Worm (Caenorhabditis elegans) whole organism, young adult: ENCODE data around the gene cng-3.

Experiments
- F57C9.4 ChIP-seq: sonication (generic microtip); optimal IDR thresholded peaks from 2 replicates; lab custom pipeline; 2017; ENCODE audit warnings: mild to moderate bottlenecking, missing genetic modification characterization, missing compliant biosample characterization
- T26A5.8 ChIP-seq: sonication (generic microtip); optimal IDR thresholded peaks from 2 replicates; lab custom pipeline; 2016; ENCODE audit warnings: missing genetic modification characterization, missing compliant biosample characterization
- akir-1 ChIP-seq: fragments of 200-800 bp; sonication (Bioruptor generic); optimal IDR thresholded peaks from 2 replicates; lab custom pipeline; 2018; ENCODE audit warnings: mild to moderate bottlenecking, missing genetic modification characterization, moderate library complexity, missing compliant biosample characterization
- ama-1 ChIP-seq, 3 experiments: fragments of 150-350 bp in 1 of 3; sonication (generic microtip) in 2 of 3; optimal IDR thresholded peaks; 2 replicates each; lab custom pipeline; 2014 to 2018; ENCODE audit warnings: missing biosample characterization in 2 of 3, missing genetic modification characterization in 2 of 3, missing genetic modification reagents in 2 of 3
- aptf-3 ChIP-seq: fragments of 200-800 bp; sonication (Bioruptor generic); IDR thresholded peaks from 2 replicates; pipeline ENCODE4 v1.3.6; 2022; ENCODE audit warnings: missing genetic modification characterization, missing compliant biosample characterization
- attf-6 ChIP-seq: fragments of 200-800 bp; sonication (Bioruptor generic); IDR thresholded peaks from 2 replicates; pipeline ENCODE4 v1.3.6; 2022; ENCODE audit warnings: missing genetic modification reagents, missing genetic modification characterization, missing compliant biosample characterization
- bed-2 ChIP-seq: fragments of 200-800 bp; sonication (Bioruptor generic); IDR thresholded peaks from 2 replicates; pipeline ENCODE4 v1.3.6; 2022; ENCODE audit warnings: missing genetic modification reagents, missing genetic modification characterization, missing compliant biosample characterization
- let-607 ChIP-seq, 2 experiments: fragments of 200-800 bp in 1 of 2; sonication (Bioruptor generic) in 1 of 2; sonication (generic microtip) in 1 of 2; optimal IDR thresholded peaks; 2 replicates each; lab custom pipeline; 2016 to 2018; ENCODE audit warnings: mild to moderate bottlenecking in 2 of 2, missing compliant biosample characterization in 2 of 2, missing genetic modification characterization in 2 of 2, moderate library complexity in 2 of 2, missing genotype in 1 of 2
- madf-8 ChIP-seq: fragments of 200-800 bp; sonication (Bioruptor generic); conservative IDR thresholded peaks from 2 replicates; pipeline ENCODE4 v1.3.6; 2022; ENCODE audit warnings: missing genetic modification reagents, missing genetic modification characterization, missing compliant biosample characterization
- snpc-1.1 ChIP-seq: sonication (generic microtip); optimal IDR thresholded peaks from 2 replicates; lab custom pipeline; 2017; ENCODE audit warnings: missing genetic modification characterization, mild to moderate bottlenecking, missing compliant biosample characterization, antibody characterized with exemption, moderate library complexity, missing genotype, missing genetic modification reagents; ENCODE audit not compliant: insufficient read depth
- snpc-4 ChIP-seq, 5 experiments: fragments of 150-350 bp in 1 of 5; sonication (generic microtip) in 4 of 5; optimal IDR thresholded peaks; 2 replicates each; lab custom pipeline; 2014 to 2018; ENCODE audit warnings: missing genetic modification characterization in 5 of 5, missing biosample characterization in 3 of 5, antibody characterized with exemption in 2 of 5, mild to moderate bottlenecking in 2 of 5, missing compliant biosample characterization in 2 of 5, missing genotype in 2 of 5, moderate library complexity in 2 of 5, missing genetic modification reagents in 1 of 5
- somi-1 ChIP-seq: fragments of 200-800 bp; sonication (Bioruptor generic); optimal IDR thresholded peaks from 2 replicates; lab custom pipeline; 2018; ENCODE audit warnings: mild to moderate bottlenecking, missing genetic modification characterization, missing compliant biosample characterization
- unc-62 ChIP-seq: fragments of 150-350 bp; optimal IDR thresholded peaks from 2 replicates; lab custom pipeline; 2014; ENCODE audit warnings: missing biosample characterization, missing genetic modification reagents, missing genetic modification characterization
- ztf-6 ChIP-seq: fragments of 200-800 bp; sonication (Bioruptor generic); IDR thresholded peaks from 2 replicates; pipeline ENCODE4 v1.3.6; 2022; ENCODE audit warnings: missing genetic modification reagents, missing genetic modification characterization, missing compliant biosample characterization

DNA sequence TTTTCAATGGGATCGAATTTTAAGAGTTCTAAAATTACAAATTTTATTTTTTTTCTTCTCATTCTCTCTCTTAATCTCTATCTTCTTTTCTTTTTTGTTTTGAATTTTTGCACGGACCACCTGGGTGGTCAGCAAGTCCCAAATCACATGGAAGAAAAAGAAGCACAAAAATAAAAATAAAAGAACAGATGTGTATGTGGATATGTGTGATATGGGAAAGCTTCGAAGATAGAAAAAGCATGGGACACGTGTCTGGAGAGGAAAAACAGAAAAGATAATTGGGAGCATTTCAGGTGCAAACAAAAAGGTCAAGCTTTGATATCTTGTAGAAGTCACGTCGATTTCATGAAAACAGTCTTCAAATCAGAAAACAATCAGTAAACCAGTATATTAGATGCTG lies 33.6 kb downstream of the cng-3 start, which contains the start of gene hsp-12.6:
- TF ChIP-seq let-607 (tag; optimal IDR thresholded peaks at IDR 0.05; lab: Kevin White, UChicago) (no peak), attf-6 (no peak), madf-8 (GFP tag; lab: Robert Waterston, UW) (no peak), aptf-3 (GFP tag; lab: Robert Waterston, UW) (no peak), snpc-4 (GFP tag; optimal IDR thresholded peaks at IDR 0.05; lab: Kevin White, UChicago) (no peak), snpc-4 (tag; optimal IDR thresholded peaks at IDR 0.05; lab: Kevin White, UChicago) (no peak), bed-2 (no peak), akir-1 (no peak), somi-1 (GFP tag; lab: Kevin White, UChicago) (no peak), ama-1 (optimal IDR thresholded peaks at IDR 0.05; lab: Kevin White, UChicago) (no peak), ama-1 (GFP tag; optimal IDR thresholded peaks at IDR 0.05; lab: Kevin White, UChicago) (no peak), F57C9.4 (tag; lab: Kevin White, UChicago) (no peak), ztf-6 (no peak), T26A5.8 (tag; lab: Kevin White, UChicago) (no peak), snpc-1.1 (no peak), unc-62 (no peak)
